Worm (Caenorhabditis elegans): Measurements from ENCODE around the gene M163.7.

ce11 chrX:14500422-14501058, 35.9 kb downstream of the M163.7 start:
- no peak for TF ChIP-seq ama-1 (optimal IDR thresholded peaks at IDR 0.05)
- TF ChIP-seq R02D3.7 (tag; optimal IDR thresholded peaks at IDR 0.05): no peak
- TF ChIP-seq ztf-11 (tag; optimal IDR thresholded peaks at IDR 0.05): no peak
- no peak for TF ChIP-seq fos-1 (tag; optimal IDR thresholded peaks at IDR 0.05)
- TF ChIP-seq ceh-44 (GFP tag; IDR thresholded peaks at IDR 0.05): no peak
- TF ChIP-seq lin-15B (tag; optimal IDR thresholded peaks at IDR 0.05): no peak
- no peak for TF ChIP-seq lin-39 (tag; optimal IDR thresholded peaks at IDR 0.05)
- peak in 1 of 2 experiments; percentile 62 for TF ChIP-seq mdl-1 (tag; optimal IDR thresholded peaks at IDR 0.05)
- TF ChIP-seq lin-13 (GFP tag; optimal IDR thresholded peaks at IDR 0.05): no peak
- no peak for TF ChIP-seq F44E2.7 (GFP tag; IDR thresholded peaks at IDR 0.05)
- no peak for TF ChIP-seq ZK337.2 (GFP tag; IDR thresholded peaks at IDR 0.05)

Data from whole organism, L4 larva.